Worm (Caenorhabditis elegans) whole organism, young adult: ENCODE results near the gene cnnm-1.
A peak's percentile ranks its signal among the peaks of the same experiment; 100 is the strongest.

Experiments used
- C17E4.6 ChIP-seq: fragments of 200-800 bp; sonication (Bioruptor generic); IDR thresholded peaks from 2 replicates; pipeline ENCODE4 v1.3.6; 2022; ENCODE audit warnings: missing genetic modification reagents, missing genetic modification characterization, missing compliant biosample characterization
- D2030.7 ChIP-seq: fragments of 200-800 bp; sonication (Bioruptor generic); IDR thresholded peaks from 2 replicates; pipeline ENCODE4 v1.3.6; 2022; ENCODE audit warnings: missing genetic modification reagents, missing genetic modification characterization, missing compliant biosample characterization
- F22D6.2 ChIP-seq: sonication (generic microtip); optimal IDR thresholded peaks from 2 replicates; lab custom pipeline; 2016; ENCODE audit warnings: mild to moderate bottlenecking, missing genetic modification characterization, missing compliant biosample characterization
- F23B12.7 ChIP-seq: sonication (generic microtip); optimal IDR thresholded peaks from 2 replicates; lab custom pipeline; 2017; ENCODE audit warnings: missing genetic modification characterization, mild to moderate bottlenecking, missing compliant biosample characterization, antibody characterized with exemption, moderate library complexity; ENCODE audit not compliant: insufficient read depth
- F57C9.4 ChIP-seq: sonication (generic microtip); optimal IDR thresholded peaks from 2 replicates; lab custom pipeline; 2017; ENCODE audit warnings: mild to moderate bottlenecking, missing genetic modification characterization, missing compliant biosample characterization
- Y53G8AR.9 ChIP-seq: fragments of 200-800 bp; sonication (Bioruptor generic); conservative IDR thresholded peaks from 2 replicates; pipeline ENCODE4 v1.3.6; 2022; ENCODE audit warnings: missing genetic modification reagents, missing genetic modification characterization, missing compliant biosample characterization
- Y79H2A.3 ChIP-seq: fragments of 200-800 bp; sonication (Bioruptor generic); conservative IDR thresholded peaks from 2 replicates; pipeline ENCODE4 v1.3.6; 2022; ENCODE audit warnings: missing genetic modification reagents, missing genetic modification characterization, missing compliant biosample characterization
- Y95B8A.8 ChIP-seq: fragments of 200-800 bp; sonication (Bioruptor generic); IDR thresholded peaks from 2 replicates; pipeline ENCODE4 v1.3.6; 2022; ENCODE audit warnings: missing genetic modification reagents, missing genetic modification characterization, missing compliant biosample characterization
- ZK185.1 ChIP-seq: sonication (generic microtip); optimal IDR thresholded peaks from 2 replicates; lab custom pipeline; 2016; ENCODE audit warnings: mild to moderate bottlenecking, missing genetic modification characterization, missing compliant biosample characterization; ENCODE audit not compliant: poor library complexity, severe bottlenecking
- ama-1 ChIP-seq, 3 experiments: fragments of 150-350 bp in 1 of 3; sonication (generic microtip) in 2 of 3; optimal IDR thresholded peaks; 2 replicates each; lab custom pipeline; 2014 to 2018; ENCODE audit warnings: missing biosample characterization in 2 of 3, missing genetic modification characterization in 2 of 3, missing genetic modification reagents in 2 of 3
- attf-6 ChIP-seq: fragments of 200-800 bp; sonication (Bioruptor generic); IDR thresholded peaks from 2 replicates; pipeline ENCODE4 v1.3.6; 2022; ENCODE audit warnings: missing genetic modification reagents, missing genetic modification characterization, missing compliant biosample characterization
- bed-1 ChIP-seq: fragments of 200-800 bp; sonication (Bioruptor generic); IDR thresholded peaks from 2 replicates; pipeline ENCODE4 v1.3.6; 2022; ENCODE audit warnings: missing genetic modification reagents, missing genetic modification characterization, missing compliant biosample characterization
- ceh-100 ChIP-seq: fragments of 200-800 bp; sonication (Bioruptor generic); IDR thresholded peaks from 2 replicates; pipeline ENCODE4 v1.3.6; 2022; ENCODE audit warnings: missing genetic modification reagents, missing genetic modification characterization, missing compliant biosample characterization
- ceh-27 ChIP-seq: fragments of 200-800 bp; sonication (Bioruptor generic); optimal IDR thresholded peaks from 2 replicates; lab custom pipeline; 2018; ENCODE audit warnings: mild to moderate bottlenecking, missing genetic modification characterization, moderate library complexity, missing compliant biosample characterization
- ceh-58 ChIP-seq: fragments of 200-800 bp; sonication (Bioruptor generic); IDR thresholded peaks from 2 replicates; pipeline ENCODE4 v1.3.6; 2022; ENCODE audit warnings: missing genetic modification characterization, missing compliant biosample characterization
- dpl-1 ChIP-seq: fragments of 150-350 bp; optimal IDR thresholded peaks from 2 replicates; lab custom pipeline; 2014; ENCODE audit warnings: missing biosample characterization, missing genetic modification reagents, missing genetic modification characterization
- efl-1 ChIP-seq: fragments of 150-350 bp; optimal IDR thresholded peaks from 2 replicates; lab custom pipeline; 2014; ENCODE audit warnings: missing biosample characterization, missing genetic modification reagents, missing genetic modification characterization
- egl-44 ChIP-seq: fragments of 200-800 bp; sonication (Bioruptor generic); IDR thresholded peaks from 2 replicates; pipeline ENCODE4 v1.3.6; 2022; ENCODE audit warnings: missing genetic modification reagents, missing genetic modification characterization, missing compliant biosample characterization
- fkh-3 ChIP-seq: sonication (generic microtip); optimal IDR thresholded peaks from 2 replicates; lab custom pipeline; 2016; ENCODE audit warnings: mild to moderate bottlenecking, missing genetic modification characterization, missing compliant biosample characterization
- gei-17 ChIP-seq: fragments of 200-800 bp; sonication (Bioruptor generic); optimal IDR thresholded peaks from 2 replicates; lab custom pipeline; 2018; ENCODE audit warnings: mild to moderate bottlenecking, missing genetic modification characterization, missing compliant biosample characterization
- hlh-26 ChIP-seq: fragments of 200-800 bp; sonication (Bioruptor generic); conservative IDR thresholded peaks from 2 replicates; pipeline ENCODE4 v1.3.6; 2022; ENCODE audit warnings: missing genetic modification reagents, missing genetic modification characterization, missing compliant biosample characterization
- hsf-1 ChIP-seq: fragments of 200-800 bp; sonication (Bioruptor generic); IDR thresholded peaks from 2 replicates; pipeline ENCODE4 v1.3.6; 2022; ENCODE audit warnings: missing genetic modification reagents, missing genetic modification characterization, missing compliant biosample characterization
- let-607 ChIP-seq, 2 experiments: fragments of 200-800 bp in 1 of 2; sonication (Bioruptor generic) in 1 of 2; sonication (generic microtip) in 1 of 2; optimal IDR thresholded peaks; 2 replicates each; lab custom pipeline; 2016 to 2018; ENCODE audit warnings: mild to moderate bottlenecking in 2 of 2, missing compliant biosample characterization in 2 of 2, missing genetic modification characterization in 2 of 2, moderate library complexity in 2 of 2, missing genotype in 1 of 2
- lin-26 ChIP-seq: fragments of 200-800 bp; sonication (Bioruptor generic); IDR thresholded peaks from 2 replicates; pipeline ENCODE4 v1.3.6; 2022; ENCODE audit warnings: missing genetic modification reagents, missing genetic modification characterization, missing compliant biosample characterization
- lin-54 ChIP-seq: fragments of 200-800 bp; sonication (Bioruptor generic); optimal IDR thresholded peaks from 2 replicates; lab custom pipeline; 2018; ENCODE audit warnings: mild to moderate bottlenecking, missing genetic modification characterization, missing compliant biosample characterization
- lsl-1 ChIP-seq: fragments of 200-800 bp; sonication (Bioruptor generic); optimal IDR thresholded peaks from 2 replicates; lab custom pipeline; 2018; ENCODE audit warnings: mild to moderate bottlenecking, missing genetic modification characterization, moderate library complexity, missing compliant biosample characterization
- lsy-27 ChIP-seq: sonication (generic microtip); optimal IDR thresholded peaks from 2 replicates; lab custom pipeline; 2017; ENCODE audit warnings: missing genetic modification characterization, mild to moderate bottlenecking, missing compliant biosample characterization, antibody characterized with exemption, missing genotype, borderline replicate concordance; ENCODE audit not compliant: insufficient read depth
- madf-10 ChIP-seq: sonication (generic microtip); optimal IDR thresholded peaks from 2 replicates; lab custom pipeline; 2016; ENCODE audit warnings: mild to moderate bottlenecking, missing genetic modification characterization, missing compliant biosample characterization
- madf-6 ChIP-seq: fragments of 200-800 bp; sonication (Bioruptor generic); IDR thresholded peaks from 2 replicates; pipeline ENCODE4 v1.3.6; 2022; ENCODE audit warnings: missing genetic modification reagents, missing genetic modification characterization, missing compliant biosample characterization
- mel-28 ChIP-seq: sonication (generic microtip); optimal IDR thresholded peaks from 2 replicates; lab custom pipeline; 2016; ENCODE audit warnings: borderline replicate concordance, mild to moderate bottlenecking, missing genetic modification characterization, missing compliant biosample characterization
- nfya-1 ChIP-seq: sonication (generic microtip); optimal IDR thresholded peaks from 2 replicates; lab custom pipeline; 2017; ENCODE audit warnings: antibody characterized with exemption, missing compliant biosample characterization, missing genetic modification characterization, borderline replicate concordance; ENCODE audit not compliant: insufficient read depth
- nfya-2 ChIP-seq: fragments of 200-800 bp; sonication (Bioruptor generic); IDR thresholded peaks from 2 replicates; pipeline ENCODE4 v1.3.6; 2022; ENCODE audit warnings: missing genetic modification reagents, missing genetic modification characterization, missing compliant biosample characterization
- nfyb-1 ChIP-seq: fragments of 200-800 bp; sonication (Bioruptor generic); IDR thresholded peaks from 2 replicates; pipeline ENCODE4 v1.3.6; 2022; ENCODE audit warnings: missing genetic modification reagents, missing genetic modification characterization, missing compliant biosample characterization
- nhr-120 ChIP-seq: fragments of 200-800 bp; sonication (Bioruptor generic); IDR thresholded peaks from 2 replicates; pipeline ENCODE4 v1.3.6; 2022; ENCODE audit warnings: missing genetic modification characterization, missing compliant biosample characterization
- nhr-27 ChIP-seq: fragments of 200-800 bp; sonication (Bioruptor generic); optimal IDR thresholded peaks from 2 replicates; lab custom pipeline; 2018; ENCODE audit warnings: mild to moderate bottlenecking, missing genetic modification characterization, moderate library complexity, missing compliant biosample characterization
- rcor-1 ChIP-seq: fragments of 200-800 bp; sonication (Bioruptor generic); IDR thresholded peaks from 2 replicates; pipeline ENCODE4 v1.3.6; 2022; ENCODE audit warnings: missing genetic modification reagents, missing genetic modification characterization, missing compliant biosample characterization
- repo-1 ChIP-seq: sonication (generic microtip); optimal IDR thresholded peaks from 2 replicates; lab custom pipeline; 2017; ENCODE audit warnings: mild to moderate bottlenecking, missing genetic modification characterization, missing compliant biosample characterization
- rpc-1 ChIP-seq, 2 experiments: fragments of 150-350 bp in 1 of 2; sonication (generic microtip) in 1 of 2; optimal IDR thresholded peaks; 2 replicates each; lab custom pipeline; 2014 to 2018; ENCODE audit warnings: missing biosample characterization in 1 of 2, missing genetic modification characterization in 1 of 2, missing genetic modification reagents in 1 of 2, missing genotype in 1 of 2
- sea-2 ChIP-seq: fragments of 200-800 bp; sonication (Bioruptor generic); IDR thresholded peaks from 2 replicates; pipeline ENCODE4 v1.3.6; 2022; ENCODE audit warnings: missing genetic modification characterization, missing compliant biosample characterization
- snpc-1.3 ChIP-seq: sonication (generic microtip); optimal IDR thresholded peaks from 2 replicates; lab custom pipeline; 2017; ENCODE audit warnings: missing genetic modification characterization, mild to moderate bottlenecking, missing compliant biosample characterization, antibody characterized with exemption, moderate library complexity, missing genotype, missing genetic modification reagents; ENCODE audit not compliant: insufficient read depth
- somi-1 ChIP-seq: fragments of 200-800 bp; sonication (Bioruptor generic); optimal IDR thresholded peaks from 2 replicates; lab custom pipeline; 2018; ENCODE audit warnings: mild to moderate bottlenecking, missing genetic modification characterization, missing compliant biosample characterization
- tbx-9 ChIP-seq: sonication (generic microtip); optimal IDR thresholded peaks from 2 replicates; lab custom pipeline; 2016; ENCODE audit warnings: borderline replicate concordance, missing genetic modification characterization, inconsistent platforms, missing compliant biosample characterization
- xnd-1 ChIP-seq: sonication (generic microtip); optimal IDR thresholded peaks from 2 replicates; lab custom pipeline; 2016; ENCODE audit warnings: missing genotype, missing genetic modification reagents, missing genetic modification characterization, missing compliant biosample characterization
- ztf-18 ChIP-seq: sonication (generic microtip); optimal IDR thresholded peaks from 2 replicates; lab custom pipeline; 2016; ENCODE audit warnings: missing genotype, mild to moderate bottlenecking, missing genetic modification characterization, missing compliant biosample characterization
- ztf-26 ChIP-seq: sonication (generic microtip); optimal IDR thresholded peaks from 2 replicates; lab custom pipeline; 2017; ENCODE audit warnings: missing genetic modification characterization, missing compliant biosample characterization
- ztf-6 ChIP-seq: fragments of 200-800 bp; sonication (Bioruptor generic); IDR thresholded peaks from 2 replicates; pipeline ENCODE4 v1.3.6; 2022; ENCODE audit warnings: missing genetic modification reagents, missing genetic modification characterization, missing compliant biosample characterization

Gene cnnm-1

DNA sequence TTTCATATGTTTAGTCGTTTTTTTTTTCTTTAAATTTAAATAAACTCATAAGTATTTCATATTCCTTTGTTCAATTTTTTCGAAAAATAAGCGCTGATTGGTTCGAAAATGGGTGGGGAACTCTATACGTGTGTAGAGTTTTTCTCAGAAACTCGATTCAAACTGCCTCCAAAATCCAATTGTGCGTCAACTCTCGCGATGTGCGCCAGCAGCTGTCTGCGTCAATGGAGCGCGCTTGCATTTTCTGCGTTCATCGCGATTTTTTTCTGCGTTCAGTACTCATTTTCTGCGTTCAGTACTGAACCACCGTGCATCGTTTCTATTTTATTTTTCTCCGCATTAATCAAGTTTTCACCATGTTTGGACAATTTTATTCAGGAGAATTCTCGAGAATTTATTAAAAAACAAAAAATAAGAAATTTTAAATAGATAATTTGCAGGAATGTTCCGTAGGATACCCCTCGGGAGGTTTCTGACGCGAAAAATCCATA lies 43.1 kb upstream of the cnnm-1 start, which contains the start of gene eelo-2 (continued):
- TF ChIP-seq snpc-1.3 (tag; lab: Kevin White, UChicago): peak; percentile 93
- TF ChIP-seq hlh-26 (GFP tag; lab: Robert Waterston, UW): no peak
- peak; percentile 96 for TF ChIP-seq C17E4.6 (GFP tag; lab: Robert Waterston, UW)
- TF ChIP-seq tbx-9 (tag; lab: Kevin White, UChicago): no peak
- peak; percentile 95 for TF ChIP-seq efl-1 (GFP tag; lab: Kevin White, UChicago)
- peak; percentile 97 for TF ChIP-seq dpl-1 (GFP tag; lab: Kevin White, UChicago)
- TF ChIP-seq F23B12.7 (tag; lab: Kevin White, UChicago): peak; percentile 92
- peak; percentile 96 for TF ChIP-seq ztf-26 (tag; lab: Kevin White, UChicago)
- peak; percentile 97 for TF ChIP-seq D2030.7 (GFP tag; lab: Robert Waterston, UW)
- TF ChIP-seq ZK185.1 (tag; lab: Kevin White, UChicago): peak; percentile 96
- TF ChIP-seq F22D6.2: peak; percentile 89
- TF ChIP-seq fkh-3: no peak
- TF ChIP-seq lin-54 (GFP tag; lab: Kevin White, UChicago): peak; percentile 100
- peak; percentile 86 for TF ChIP-seq gei-17 (GFP tag; lab: Kevin White, UChicago)
- TF ChIP-seq nfya-2 (GFP tag; lab: Robert Waterston, UW): no peak
- no peak for TF ChIP-seq nhr-27 (tag; lab: Kevin White, UChicago)
- TF ChIP-seq lsy-27 (tag; lab: Kevin White, UChicago): peak; percentile 15
- TF ChIP-seq ceh-58 (GFP tag; lab: Robert Waterston, UW): no peak
- TF ChIP-seq lsl-1 (GFP tag; lab: Kevin White, UChicago): peak; percentile 82
- peak; percentile 88 for TF ChIP-seq egl-44
- TF ChIP-seq ceh-100 (GFP tag; lab: Robert Waterston, UW): peak; percentile 91
- peak; percentile 97 for TF ChIP-seq ceh-27
- 0 out of 2 replicates have a peak, but pooled peaks have one; percentile 30 for TF ChIP-seq Y79H2A.3
- peak; percentile 99 for TF ChIP-seq ztf-18 (tag; lab: Kevin White, UChicago)
- TF ChIP-seq rpc-1 (optimal IDR thresholded peaks at IDR 0.05; lab: Kevin White, UChicago): no peak
- no peak for TF ChIP-seq rpc-1 (tag; optimal IDR thresholded peaks at IDR 0.05; lab: Kevin White, UChicago)
- TF ChIP-seq repo-1: peak; percentile 96
- TF ChIP-seq nhr-120 (GFP tag; lab: Robert Waterston, UW): 0 out of 2 replicates have a peak, but pooled peaks have one; percentile 63
- peak; percentile 98 for TF ChIP-seq nfyb-1
- TF ChIP-seq ztf-6 (GFP tag; lab: Robert Waterston, UW): peak; percentile 87
- no peak for TF ChIP-seq ama-1 (optimal IDR thresholded peaks at IDR 0.05; lab: Kevin White, UChicago)
- no peak for TF ChIP-seq ama-1 (GFP tag; optimal IDR thresholded peaks at IDR 0.05; lab: Kevin White, UChicago)
- TF ChIP-seq madf-10 (tag; lab: Kevin White, UChicago): peak; percentile 92
- no peak for TF ChIP-seq bed-1
- TF ChIP-seq let-607 (tag; optimal IDR thresholded peaks at IDR 0.05; lab: Kevin White, UChicago): peak; percentile 81 to 89
- peak; percentile 99 for TF ChIP-seq Y53G8AR.9 (GFP tag; lab: Robert Waterston, UW)
- TF ChIP-seq Y95B8A.8 (GFP tag; lab: Robert Waterston, UW): peak; percentile 95
- TF ChIP-seq rcor-1 (GFP tag; lab: Robert Waterston, UW): peak; percentile 98
- peak; percentile 77 for TF ChIP-seq lin-26 (GFP tag; lab: Robert Waterston, UW)
- TF ChIP-seq madf-6 (GFP tag; lab: Robert Waterston, UW): no peak; the same call in none of the 2 replicates
- TF ChIP-seq somi-1 (GFP tag; lab: Kevin White, UChicago): peak; percentile 92
- TF ChIP-seq nfya-1 (tag; lab: Kevin White, UChicago): no peak
- TF ChIP-seq xnd-1 (tag; lab: Kevin White, UChicago): peak; percentile 65
- peak; percentile 93 for TF ChIP-seq hsf-1
- TF ChIP-seq sea-2: no peak
- TF ChIP-seq F57C9.4 (tag; lab: Kevin White, UChicago): peak; percentile 41
- peak; percentile 98 for TF ChIP-seq attf-6 (GFP tag; lab: Robert Waterston, UW)
- peak; percentile 79 for TF ChIP-seq mel-28 (tag; lab: Kevin White, UChicago)
